Fruit fly (Drosophila melanogaster) whole organism, embryonic: ENCODE measurements around the gene 14-3-3epsilon.

Source experiments
- Adf1 ChIP-seq: fragments of 200-800 bp; sonication (Bioruptor generic); IDR thresholded peaks from 2 replicates; pipeline ENCODE4 v1.3.6; 2022; ENCODE audit warnings: missing biosample characterization, missing genetic modification characterization
- CG10209 ChIP-seq: fragments of 200-800 bp; sonication (Bioruptor generic); optimal IDR thresholded peaks from 3 replicates; lab custom pipeline; 2017; ENCODE audit warnings: missing biosample characterization, mild to moderate bottlenecking, missing genetic modification characterization, missing genetic modification reagents
- CG11504 ChIP-seq: fragments of 200-800 bp; sonication (Bioruptor generic); optimal IDR thresholded peaks from 3 replicates; lab custom pipeline; 2019; ENCODE audit warnings: missing biosample characterization, mild to moderate bottlenecking, missing genetic modification characterization, moderate library complexity
- CG12104 ChIP-seq: fragments of 200-800 bp; sonication (Bioruptor generic); optimal IDR thresholded peaks from 3 replicates; lab custom pipeline; 2016; ENCODE audit warnings: missing biosample characterization, missing genetic modification characterization
- CG12219 ChIP-seq: fragments of 200-800 bp; sonication (Bioruptor generic); optimal IDR thresholded peaks from 3 replicates; lab custom pipeline; 2018; ENCODE audit warnings: missing biosample characterization, mild to moderate bottlenecking, missing genetic modification characterization
- CG13775 ChIP-seq: fragments of 200-800 bp; sonication (Bioruptor generic); optimal IDR thresholded peaks from 3 replicates; lab custom pipeline; 2017; ENCODE audit warnings: missing biosample characterization, mild to moderate bottlenecking, missing genetic modification characterization
- CG13894 ChIP-seq: fragments of 200-800 bp; sonication (Bioruptor generic); optimal IDR thresholded peaks from 3 replicates; lab custom pipeline; 2018; ENCODE audit warnings: missing biosample characterization, mild to moderate bottlenecking, missing genetic modification characterization, moderate library complexity
- CG14014 ChIP-seq: fragments of 200-800 bp; sonication (Bioruptor generic); IDR thresholded peaks from 2 replicates; pipeline ENCODE4 v1.3.6; 2022; ENCODE audit warnings: missing biosample characterization, missing genetic modification characterization
- CG15696 ChIP-seq: fragments of 200-800 bp; sonication (Bioruptor generic); optimal IDR thresholded peaks from 2 replicates; lab custom pipeline; 2019; ENCODE audit warnings: missing biosample characterization, mild to moderate bottlenecking, missing genetic modification characterization, moderate library complexity
- CG17186 ChIP-seq: fragments of 200-800 bp; sonication (Bioruptor generic); optimal IDR thresholded peaks from 3 replicates; lab custom pipeline; 2017; ENCODE audit warnings: missing biosample characterization, missing genetic modification reagents, missing genetic modification characterization
- CG3838 ChIP-seq: fragments of 200-800 bp; sonication (Bioruptor generic); optimal IDR thresholded peaks from 3 replicates; lab custom pipeline; 2016; ENCODE audit warnings: missing biosample characterization, missing genetic modification characterization
- CG4707 ChIP-seq: fragments of 200-800 bp; sonication (Bioruptor generic); optimal IDR thresholded peaks from 2 replicates; lab custom pipeline; 2018; ENCODE audit warnings: missing biosample characterization, mild to moderate bottlenecking, missing genetic modification characterization, moderate library complexity
- CG7987 ChIP-seq: fragments of 200-800 bp; sonication (Bioruptor generic); optimal IDR thresholded peaks from 2 replicates; lab custom pipeline; 2018; ENCODE audit warnings: missing biosample characterization, mild to moderate bottlenecking, missing genetic modification characterization, moderate library complexity
- CG8478 ChIP-seq: fragments of >200 bp; optimal IDR thresholded peaks from 2 replicates; lab custom pipeline; 2018
- CG8924 ChIP-seq: fragments of 200-800 bp; optimal IDR thresholded peaks from 3 replicates; lab custom pipeline; 2019; ENCODE audit warnings: missing biosample characterization, mild to moderate bottlenecking, missing genetic modification characterization, moderate library complexity
- CG9797 ChIP-seq: fragments of 200-800 bp; sonication (Bioruptor generic); optimal IDR thresholded peaks from 3 replicates; lab custom pipeline; 2018; ENCODE audit warnings: missing biosample characterization, mild to moderate bottlenecking, missing genetic modification characterization
- Camta ChIP-seq: fragments of 200-800 bp; sonication (Bioruptor generic); optimal IDR thresholded peaks from 2 replicates; lab custom pipeline; 2016; ENCODE audit warnings: missing biosample characterization, missing genetic modification characterization
- CoRest ChIP-seq: fragments of 200-800 bp; sonication (Bioruptor generic); optimal IDR thresholded peaks from 3 replicates; lab custom pipeline; 2018; ENCODE audit warnings: missing biosample characterization, mild to moderate bottlenecking, missing genetic modification characterization, moderate library complexity
- D19A ChIP-seq: fragments of 200-800 bp; optimal IDR thresholded peaks from 3 replicates; lab custom pipeline; 2019; ENCODE audit warnings: missing biosample characterization, mild to moderate bottlenecking, missing genetic modification characterization, moderate library complexity
- Dek ChIP-seq: fragments of 200-800 bp; sonication (Bioruptor generic); optimal IDR thresholded peaks from 3 replicates; lab custom pipeline; 2019; ENCODE audit warnings: missing biosample characterization, mild to moderate bottlenecking, missing genetic modification characterization, moderate library complexity
- E2f1 ChIP-seq: fragments of 200-800 bp; sonication (Bioruptor generic); IDR thresholded peaks from 2 replicates; pipeline ENCODE4 v1.3.6; 2022; ENCODE audit warnings: missing biosample characterization, missing genetic modification characterization
- Elba2 ChIP-seq: fragments of 200-800 bp; sonication (Bioruptor generic); optimal IDR thresholded peaks from 3 replicates; lab custom pipeline; 2016; ENCODE audit warnings: missing biosample characterization, missing genetic modification characterization
- Fer1 ChIP-seq: fragments of 200-800 bp; sonication (Bioruptor generic); optimal IDR thresholded peaks from 2 replicates; lab custom pipeline; 2017; ENCODE audit warnings: missing biosample characterization, mild to moderate bottlenecking, missing genetic modification characterization
- H2.0 ChIP-seq: fragments of 200-800 bp; sonication (Bioruptor generic); IDR thresholded peaks from 2 replicates; pipeline ENCODE4 v1.3.6; 2022; ENCODE audit warnings: missing biosample characterization, missing genetic modification characterization
- Hey ChIP-seq: fragments of 200-800 bp; sonication (Bioruptor generic); optimal IDR thresholded peaks from 3 replicates; lab custom pipeline; 2018; ENCODE audit warnings: missing biosample characterization, mild to moderate bottlenecking, missing genetic modification characterization
- Max ChIP-seq: fragments of 200-800 bp; sonication (Bioruptor generic); optimal IDR thresholded peaks from 2 replicates; lab custom pipeline; 2016; ENCODE audit warnings: missing biosample characterization, mild to moderate bottlenecking, missing genetic modification characterization
- Med ChIP-seq: fragments of 200-800 bp; sonication (Bioruptor generic); peaks from one replicate; lab custom pipeline; 2016; ENCODE audit warnings: missing biosample characterization, missing genetic modification characterization, mild to moderate bottlenecking, inconsistent platforms, moderate library complexity
- Scr ChIP-seq: fragments of 200-800 bp; sonication (Bioruptor generic); IDR thresholded peaks from 2 replicates; pipeline ENCODE4 v1.3.6; 2022; ENCODE audit warnings: missing biosample characterization, missing genetic modification characterization; ENCODE audit not compliant: partially characterized antibody
- Sin3A ChIP-seq: fragments of >200 bp; optimal IDR thresholded peaks from 2 replicates; lab custom pipeline; 2018
- Spps ChIP-seq: fragments of 200-800 bp; sonication (Bioruptor generic); optimal IDR thresholded peaks from 2 replicates; lab custom pipeline; 2018; ENCODE audit warnings: missing biosample characterization, mild to moderate bottlenecking, missing genetic modification characterization
- Tbp ChIP-seq: fragments of >200 bp; optimal IDR thresholded peaks from 2 replicates; lab custom pipeline; 2018; ENCODE audit warnings: missing biosample characterization, missing genetic modification characterization
- ap ChIP-seq: fragments of 200-800 bp; sonication (Bioruptor generic); IDR thresholded peaks from 2 replicates; pipeline ENCODE4 v1.3.6; 2022; ENCODE audit warnings: missing biosample characterization, missing genetic modification characterization
- ato ChIP-seq: fragments of 200-800 bp; sonication (Bioruptor generic); IDR thresholded peaks from 2 replicates; pipeline ENCODE4 v1.3.6; 2022; ENCODE audit warnings: missing biosample characterization, missing genetic modification characterization; ENCODE audit not compliant: partially characterized antibody
- chif ChIP-seq, 2 experiments: fragments of 200-800 bp; sonication (Bioruptor generic); optimal IDR thresholded peaks; 3 replicates each; lab custom pipeline; 2016; ENCODE audit warnings: missing biosample characterization in 2 of 2, missing genetic modification characterization in 2 of 2
- crol ChIP-seq: fragments of 200-800 bp; sonication (Bioruptor generic); IDR thresholded peaks from 2 replicates; pipeline ENCODE4 v1.3.6; 2022; ENCODE audit warnings: missing biosample characterization, missing genetic modification characterization
- crp ChIP-seq, 2 experiments: fragments of 200-800 bp; sonication (Bioruptor generic); optimal IDR thresholded peaks; 2 replicates in 1 of 2; 3 replicates in 1 of 2; lab custom pipeline; 2017; ENCODE audit warnings: missing biosample characterization in 2 of 2, missing genetic modification characterization in 2 of 2, mild to moderate bottlenecking in 1 of 2, moderate library complexity in 1 of 2
- dmrt11E ChIP-seq: fragments of 200-800 bp; sonication (Bioruptor generic); optimal IDR thresholded peaks from 3 replicates; lab custom pipeline; 2018; ENCODE audit warnings: missing biosample characterization, mild to moderate bottlenecking, missing genetic modification characterization, moderate library complexity
- ewg ChIP-seq: fragments of 200-800 bp; sonication (Bioruptor generic); optimal IDR thresholded peaks from 3 replicates; lab custom pipeline; 2017; ENCODE audit warnings: mild to moderate bottlenecking, missing biosample characterization, missing genetic modification reagents, missing genetic modification characterization
- inv ChIP-seq: fragments of 200-800 bp; sonication (Bioruptor generic); IDR thresholded peaks from 2 replicates; pipeline ENCODE4 v1.3.6; 2022; ENCODE audit warnings: missing biosample characterization, missing genetic modification characterization; ENCODE audit not compliant: partially characterized antibody
- jumu ChIP-seq: fragments of 200-800 bp; sonication (Bioruptor generic); optimal IDR thresholded peaks from 3 replicates; lab custom pipeline; 2016; ENCODE audit warnings: missing biosample characterization, missing genetic modification characterization
- kni ChIP-seq: fragments of 200-800 bp; sonication (Bioruptor generic); optimal IDR thresholded peaks from 3 replicates; lab custom pipeline; 2017; ENCODE audit warnings: mild to moderate bottlenecking, missing biosample characterization, missing genetic modification reagents, missing genetic modification characterization
- nerfin-1 ChIP-seq: fragments of 200-800 bp; sonication (Bioruptor generic); optimal IDR thresholded peaks from 3 replicates; lab custom pipeline; 2019; ENCODE audit warnings: missing biosample characterization, mild to moderate bottlenecking, missing genetic modification characterization, moderate library complexity
- p53 ChIP-seq: fragments of 200-800 bp; sonication (Bioruptor generic); optimal IDR thresholded peaks from 2 replicates; lab custom pipeline; 2016; ENCODE audit warnings: missing biosample characterization, missing genetic modification characterization
- shn ChIP-seq: fragments of 200-800 bp; sonication (Bioruptor generic); optimal IDR thresholded peaks from 3 replicates; lab custom pipeline; 2016; ENCODE audit warnings: missing biosample characterization, missing genetic modification characterization
- sima ChIP-seq: fragments of 200-800 bp; sonication (Bioruptor generic); optimal IDR thresholded peaks from 2 replicates; lab custom pipeline; 2016; ENCODE audit warnings: missing biosample characterization, missing genetic modification characterization
- so ChIP-seq: fragments of 200-800 bp; sonication (Bioruptor generic); IDR thresholded peaks from 3 replicates; pipeline ENCODE4 v1.3.6; 2022; ENCODE audit warnings: missing biosample characterization, missing genetic modification characterization
- tin ChIP-seq: fragments of 200-800 bp; sonication (Bioruptor generic); optimal IDR thresholded peaks from 3 replicates; lab custom pipeline; 2016; ENCODE audit warnings: missing biosample characterization, missing genetic modification characterization
- trh ChIP-seq: fragments of 200-800 bp; sonication (Bioruptor generic); optimal IDR thresholded peaks from 2 replicates; lab custom pipeline; 2016; ENCODE audit warnings: missing biosample characterization, missing genetic modification characterization
- vvl ChIP-seq: fragments of 200-800 bp; sonication (Bioruptor generic); IDR thresholded peaks from 2 replicates; pipeline ENCODE4 v1.3.6; 2022; ENCODE audit warnings: missing biosample characterization, missing genetic modification characterization

14-3-3epsilon gene

DNA sequence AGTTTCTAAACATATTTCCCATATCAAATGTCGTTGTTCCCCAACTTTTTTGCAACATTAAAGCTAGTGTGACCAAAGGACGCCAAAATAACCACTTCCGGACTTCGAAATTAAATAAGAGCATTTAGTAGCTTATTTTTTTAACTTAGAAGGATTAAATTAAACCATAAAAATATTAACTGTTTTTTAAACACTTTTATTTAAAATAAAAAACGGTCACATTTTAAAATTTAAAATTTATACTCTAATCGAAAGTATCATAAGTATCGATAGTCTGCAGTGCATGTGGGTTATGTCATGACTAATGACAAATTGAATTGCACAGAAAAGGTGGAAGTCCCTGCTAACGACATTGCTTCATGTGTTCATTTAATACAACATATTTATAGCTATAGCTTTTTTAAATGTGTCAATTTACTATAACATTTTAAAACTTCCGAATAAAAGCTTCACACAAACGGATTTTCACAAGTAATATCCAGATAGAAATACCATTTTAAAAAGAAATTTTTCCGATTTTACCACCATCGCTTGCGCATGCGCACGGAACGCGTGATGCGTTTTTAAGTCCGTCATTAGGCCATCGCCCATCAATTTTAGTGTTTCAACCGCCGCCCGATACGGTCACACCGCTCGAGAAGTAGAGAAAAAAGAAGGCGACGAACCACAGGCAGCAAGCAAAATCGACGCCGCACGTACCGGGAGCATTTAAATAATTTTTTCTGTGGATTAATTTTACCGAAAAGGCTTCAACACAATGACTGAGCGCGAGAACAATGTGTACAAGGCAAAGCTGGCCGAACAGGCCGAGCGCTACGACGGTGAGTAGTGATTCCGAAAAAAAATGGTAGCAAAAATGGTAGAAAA, at the start of gene 14-3-3epsilon, which contains the start of gene CG7156 (continued):
- TF ChIP-seq CG7987 (GFP tag; lab: Kevin White, UChicago) (peak; percentile 17), kni (GFP tag; lab: Kevin White, UChicago) (no peak), Camta (GFP tag; lab: Kevin White, UChicago) (peak; percentile 25), E2f1 (0 out of 2 replicates have a peak, but pooled peaks have one; percentile 45), CG9797 (GFP tag; lab: Kevin White, UChicago) (peak; percentile 96), H2.0 (GFP tag; lab: Robert Waterston, UW) (0 out of 2 replicates have a peak, but pooled peaks have one; percentile 24), Sin3A (lab: Kevin White, UChicago) (peak; percentile 98), CG17186 (GFP tag; lab: Kevin White, UChicago) (peak; percentile 94), CG8924 (tag; lab: Kevin White, UChicago) (peak; percentile 30), chif (GFP tag; optimal IDR thresholded peaks at IDR 0.05; lab: Kevin White, UChicago) (peak in 1 of 2 experiments; percentile 30), trh (GFP tag; lab: Kevin White, UChicago) (no peak), so (GFP tag; lab: Robert Waterston, UW) (peak; percentile 55; the same call in 2 of the 3 replicates), jumu (GFP tag; lab: Kevin White, UChicago) (peak; percentile 2), Dek (tag; lab: Kevin White, UChicago) (no peak), ato (GFP tag; lab: Robert Waterston, UW) (no peak; the same call in 1 of the 2 replicates), CG11504 (tag; lab: Kevin White, UChicago) (peak; percentile 88), Adf1 (GFP tag; lab: Robert Waterston, UW) (peak; percentile 41; the same call in 1 of the 2 replicates), tin (GFP tag; lab: Kevin White, UChicago) (peak; percentile 19), dmrt11E (tag; lab: Kevin White, UChicago) (peak; percentile 68), ewg (GFP tag; lab: Kevin White, UChicago) (peak; percentile 100), vvl (GFP tag; lab: Robert Waterston, UW) (peak; percentile 81), Elba2 (GFP tag; lab: Kevin White, UChicago) (no peak), CG8478 (lab: Kevin White, UChicago) (peak; percentile 91), CG15696 (tag; lab: Kevin White, UChicago) (peak; percentile 2), CG13775 (GFP tag; lab: Kevin White, UChicago) (peak; percentile 42), Med (GFP tag; lab: Kevin White, UChicago) (peak; percentile 89), Spps (tag; lab: Kevin White, UChicago) (peak; percentile 9), p53 (GFP tag; lab: Kevin White, UChicago) (peak; percentile 57), crol (GFP tag; lab: Robert Waterston, UW) (no peak), crp (GFP tag; optimal IDR thresholded peaks at IDR 0.05; lab: Kevin White, UChicago) (peak in 1 of 2 experiments; percentile 4), CG13894 (tag; lab: Kevin White, UChicago) (no peak), CG10209 (GFP tag; lab: Kevin White, UChicago) (peak; percentile 1), sima (GFP tag; lab: Kevin White, UChicago) (no peak), CG3838 (GFP tag; lab: Kevin White, UChicago) (peak; percentile 14), Fer1 (peak; percentile 44), CG12219 (GFP tag; lab: Kevin White, UChicago) (peak; percentile 37), shn (GFP tag; lab: Kevin White, UChicago) (no peak), D19A (tag; lab: Kevin White, UChicago) (no peak), Tbp (GFP tag; lab: Kevin White, UChicago) (no peak), ap (GFP tag; lab: Robert Waterston, UW) (peak; percentile 41; the same call in 1 of the 2 replicates), Hey (tag; lab: Kevin White, UChicago) (no peak), CG4707 (peak; percentile 22), CoRest (tag; lab: Kevin White, UChicago) (peak; percentile 66), CG14014 (GFP tag; lab: Robert Waterston, UW) (no peak), nerfin-1 (tag; lab: Kevin White, UChicago) (peak; percentile 7), Max (GFP tag; lab: Kevin White, UChicago) (peak; percentile 47), Scr (GFP tag; lab: Robert Waterston, UW) (peak; percentile 74), CG12104 (GFP tag; lab: Kevin White, UChicago) (peak; percentile 36), inv (peak; percentile 55)
